Worm (Caenorhabditis elegans): ENCODE data around the gene F33C8.4.

DNA sequence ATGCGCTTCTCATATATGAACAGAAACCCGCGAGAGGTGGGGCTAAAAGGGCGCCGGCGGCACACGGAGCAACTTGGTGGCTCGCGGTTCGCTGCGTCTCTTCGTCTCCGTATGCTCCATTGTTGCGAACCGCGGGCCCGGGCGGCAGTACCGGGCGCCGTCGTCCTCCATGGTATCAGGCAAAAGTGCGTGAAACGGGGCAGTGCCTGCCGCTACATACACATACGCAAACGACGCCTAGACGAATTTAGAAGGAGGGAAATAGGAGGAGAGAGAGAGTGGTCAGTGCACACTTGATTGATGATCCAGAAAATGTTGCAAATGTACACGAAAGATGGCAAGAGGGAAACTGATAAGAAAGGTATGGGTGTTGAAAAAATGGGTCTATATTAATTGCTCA is 12.4 kb downstream of the F33C8.4 start:
- TF ChIP-seq snpc-3.4 (tag; optimal IDR thresholded peaks at IDR 0.05) (no peak), pbrm-1 (GFP tag; IDR thresholded peaks at IDR 0.05) (no peak), mcd-1 (GFP tag; IDR thresholded peaks at IDR 0.05) (no peak), snpc-4 (GFP tag; optimal IDR thresholded peaks at IDR 0.05) (no peak), snpc-4 (tag; optimal IDR thresholded peaks at IDR 0.05) (peak in 3 of 4 experiments; percentile 15 to 67 (median 57)), ceh-40 (GFP tag; IDR thresholded peaks at IDR 0.05) (no peak), nhr-179 (tag; optimal IDR thresholded peaks at IDR 0.05) (no peak)

Data from whole organism, young adult.